Worm (Caenorhabditis elegans) whole organism, young adult: ENCODE data around the gene tos-1.

Experiments used
- nfya-2 ChIP-seq: fragments of 200-800 bp; sonication (Bioruptor generic); IDR thresholded peaks from 2 replicates; pipeline ENCODE4 v1.3.6; 2022; ENCODE audit warnings: missing genetic modification reagents, missing genetic modification characterization, missing compliant biosample characterization
- sea-2 ChIP-seq: fragments of 200-800 bp; sonication (Bioruptor generic); IDR thresholded peaks from 2 replicates; pipeline ENCODE4 v1.3.6; 2022; ENCODE audit warnings: missing genetic modification characterization, missing compliant biosample characterization

DNA sequence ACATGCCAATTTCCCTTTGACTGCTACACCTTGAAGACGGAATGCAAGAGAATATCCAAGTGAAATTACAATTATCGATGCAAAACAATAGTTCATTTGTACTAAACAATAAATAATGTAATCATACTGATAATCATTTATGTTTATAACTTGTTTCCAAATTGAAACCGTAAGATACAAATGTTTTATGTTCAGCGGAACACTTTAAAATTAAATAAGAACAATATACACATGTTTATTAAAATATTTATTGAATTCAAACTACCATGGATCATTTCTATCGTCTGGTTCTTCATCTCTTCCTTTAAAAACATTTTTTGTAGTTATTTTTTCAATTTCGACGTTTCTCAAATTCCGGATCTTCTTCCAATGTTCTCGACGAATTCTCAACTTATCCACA is 11.4 kb upstream of the tos-1 start, which contains the start of gene ttr-40:
- TF ChIP-seq nfya-2 (GFP tag; lab: Robert Waterston, UW) (no peak), sea-2 (no peak)
